Fruit fly (Drosophila melanogaster): ENCODE data around the gene CG10140.

dm6 chr3L:13430171-13430570 is 10.1 kb downstream of the CG10140 start:
- TF ChIP-seq CG8478 (optimal IDR thresholded peaks at IDR 0.05) (no peak), CTCF (optimal IDR thresholded peaks at IDR 0.05) (no peak)
